Worm (Caenorhabditis elegans): ENCODE measurements around the gene ztf-9.
A peak's percentile ranks its signal among the peaks of the same experiment; 100 is the strongest.

Gene ztf-9

ce11 chrV:9729462-9730162, 37.7 kb upstream of the ztf-9 start, which contains the start of the genes aagr-3 and drap-1 (continued):
- TF ChIP-seq mxl-2 (GFP tag; conservative IDR thresholded peaks at IDR 0.05) (no peak), pha-4 (GFP tag; IDR thresholded peaks at IDR 0.05) (no peak), pha-4 (tag; optimal IDR thresholded peaks at IDR 0.05) (peak; percentile 67), D1046.2 (GFP tag; IDR thresholded peaks at IDR 0.05) (no peak), skn-1 (tag; optimal IDR thresholded peaks at IDR 0.05) (no peak), nhr-6 (tag; optimal IDR thresholded peaks at IDR 0.05) (peak; percentile 84), F26F4.8 (GFP tag; conservative IDR thresholded peaks at IDR 0.05) (no peak), Y105C5A.15 (GFP tag; IDR thresholded peaks at IDR 0.05) (no peak), ceh-28 (tag; optimal IDR thresholded peaks at IDR 0.05) (no peak), zip-11 (GFP tag; IDR thresholded peaks at IDR 0.05) (no peak), unc-130 (GFP tag; optimal IDR thresholded peaks at IDR 0.05) (no peak), attf-4 (tag; optimal IDR thresholded peaks at IDR 0.05) (no peak), hlh-30 (tag; optimal IDR thresholded peaks at IDR 0.05; ENCODE audit: insufficient read depth) (peak; percentile 74), unc-39 (tag; optimal IDR thresholded peaks at IDR 0.05) (no peak), vab-7 (GFP tag; IDR thresholded peaks at IDR 0.05) (no peak), ZK546.5 (tag; optimal IDR thresholded peaks at IDR 0.05) (no peak), set-16 (GFP tag; IDR thresholded peaks at IDR 0.05) (no peak), arid-1 (GFP tag; conservative IDR thresholded peaks at IDR 0.05) (no peak), saeg-2 (GFP tag; IDR thresholded peaks at IDR 0.05) (no peak), dmd-6 (GFP tag; IDR thresholded peaks at IDR 0.05) (peak; percentile 40; the same call in 1 of the 2 replicates), madf-9 (GFP tag; conservative IDR thresholded peaks at IDR 0.05) (no peak), daf-12 (tag; optimal IDR thresholded peaks at IDR 0.05) (no peak), hif-1 (tag; optimal IDR thresholded peaks at IDR 0.05) (peak in 1 of 2 experiments; percentile 40), gei-8 (GFP tag; optimal IDR thresholded peaks at IDR 0.05) (no peak), zip-2 (tag; optimal IDR thresholded peaks at IDR 0.05) (no peak), zfp-2 (tag; optimal IDR thresholded peaks at IDR 0.05) (no peak), nhr-111 (GFP tag; optimal IDR thresholded peaks at IDR 0.05) (no peak), lin-1 (GFP tag; IDR thresholded peaks at IDR 0.05) (no peak), cey-2 (tag; optimal IDR thresholded peaks at IDR 0.05; ENCODE audit: borderline replicate concordance, insufficient read depth) (no peak), T20F7.1 (GFP tag; optimal IDR thresholded peaks at IDR 0.05) (peak; percentile 63), lin-15B (tag; optimal IDR thresholded peaks at IDR 0.05) (no peak), nhr-11 (tag; optimal IDR thresholded peaks at IDR 0.05) (no peak), R02D3.7 (tag; optimal IDR thresholded peaks at IDR 0.05) (no peak), fkh-10 (GFP tag; optimal IDR thresholded peaks at IDR 0.05) (peak; percentile 4), aly-2 (tag; optimal IDR thresholded peaks at IDR 0.05) (no peak), lim-7 (GFP tag; IDR thresholded peaks at IDR 0.05) (no peak), mxl-3 (GFP tag; optimal IDR thresholded peaks at IDR 0.05) (no peak), tra-1 (GFP tag; IDR thresholded peaks at IDR 0.05) (no peak), Y5F2A.4 (GFP tag; optimal IDR thresholded peaks at IDR 0.05) (no peak), unc-62 (GFP tag; optimal IDR thresholded peaks at IDR 0.05 in 1 of 2) (no peak), unc-62 (tag; optimal IDR thresholded peaks at IDR 0.05) (no peak), lir-3 (tag; optimal IDR thresholded peaks at IDR 0.05) (no peak), nhr-237 (tag; optimal IDR thresholded peaks at IDR 0.05) (no peak), lin-38 (GFP tag; IDR thresholded peaks at IDR 0.05) (peak; percentile 78), aha-1 (tag) (peak; percentile 78), hmg-1.1 (GFP tag; IDR thresholded peaks at IDR 0.05) (peak; percentile 39; the same call in 1 of the 2 replicates), F49E8.2 (tag; optimal IDR thresholded peaks at IDR 0.05; ENCODE audit: borderline replicate concordance) (no peak), ceh-32 (tag; optimal IDR thresholded peaks at IDR 0.05; ENCODE audit: poor library complexity) (no peak), Y75B8A.6 (GFP tag; IDR thresholded peaks at IDR 0.05) (no peak), daf-8 (GFP tag; IDR thresholded peaks at IDR 0.05) (no peak), ceh-82 (tag; optimal IDR thresholded peaks at IDR 0.05) (no peak)

All from whole organism, L4 larva.